Fruit fly (Drosophila melanogaster) whole organism, pupa: Measurements from ENCODE around the gene mRpL32.

ENCODE experiments used
- CG10348 ChIP-seq: fragments of 200-800 bp; sonication (Bioruptor generic); IDR thresholded peaks from 2 replicates; pipeline ENCODE4 v1.3.6; 2022; ENCODE audit warnings: missing biosample characterization, missing genetic modification characterization
- CG12605 ChIP-seq: fragments of 200-800 bp; sonication (Bioruptor generic); IDR thresholded peaks from 2 replicates; pipeline ENCODE4 v1.3.6; 2022; ENCODE audit warnings: missing biosample characterization, missing genetic modification characterization
- CG13204 ChIP-seq: fragments of 200-800 bp; sonication (Bioruptor generic); optimal IDR thresholded peaks from 2 replicates; lab custom pipeline; 2018; ENCODE audit warnings: missing biosample characterization, mild to moderate bottlenecking, missing genetic modification characterization, moderate library complexity
- CG14655 ChIP-seq: fragments of 200-800 bp; sonication (Bioruptor generic); optimal IDR thresholded peaks from 3 replicates; lab custom pipeline; 2017; ENCODE audit warnings: mild to moderate bottlenecking, missing biosample characterization, missing genetic modification reagents, missing genetic modification characterization
- CG15710 ChIP-seq: fragments of 200-800 bp; sonication (Bioruptor generic); optimal IDR thresholded peaks from 2 replicates; lab custom pipeline; 2018; ENCODE audit warnings: missing biosample characterization, mild to moderate bottlenecking, missing genetic modification characterization, moderate library complexity
- CG17806 ChIP-seq: fragments of 200-800 bp; sonication (Bioruptor generic); optimal IDR thresholded peaks from 2 replicates; lab custom pipeline; 2018; ENCODE audit warnings: missing biosample characterization, mild to moderate bottlenecking, missing genetic modification characterization, moderate library complexity
- CG32121 ChIP-seq: fragments of 200-800 bp; sonication (Bioruptor generic); IDR thresholded peaks from 2 replicates; pipeline ENCODE4 v1.3.6; 2022; ENCODE audit warnings: missing biosample characterization, missing genetic modification characterization
- CG34367 ChIP-seq: fragments of 200-800 bp; sonication (Bioruptor generic); optimal IDR thresholded peaks from 2 replicates; lab custom pipeline; 2018; ENCODE audit warnings: missing biosample characterization, mild to moderate bottlenecking, missing genetic modification characterization
- CG4496 ChIP-seq: fragments of 200-800 bp; sonication (Bioruptor generic); IDR thresholded peaks from 3 replicates; pipeline ENCODE4 v1.3.6; 2022; ENCODE audit warnings: missing biosample characterization, missing genetic modification characterization
- CG8159 ChIP-seq: fragments of 200-800 bp; sonication (Bioruptor generic); optimal IDR thresholded peaks from 3 replicates; lab custom pipeline; 2018; ENCODE audit warnings: missing biosample characterization, mild to moderate bottlenecking, missing genetic modification characterization, moderate library complexity
- CG8301 ChIP-seq: fragments of 200-800 bp; sonication (Bioruptor generic); optimal IDR thresholded peaks from 2 replicates; lab custom pipeline; 2018; ENCODE audit warnings: missing biosample characterization, mild to moderate bottlenecking, missing genetic modification characterization
- CG9948 ChIP-seq: fragments of 200-800 bp; sonication (Bioruptor generic); optimal IDR thresholded peaks from 2 replicates; lab custom pipeline; 2018; ENCODE audit warnings: missing biosample characterization, mild to moderate bottlenecking, missing genetic modification characterization, moderate library complexity
- D1 ChIP-seq: fragments of 200-800 bp; sonication (Bioruptor generic); optimal IDR thresholded peaks from 2 replicates; lab custom pipeline; 2018; ENCODE audit warnings: missing biosample characterization, mild to moderate bottlenecking, missing genetic modification characterization, moderate library complexity
- EcR ChIP-seq: fragments of 200-800 bp; sonication (Bioruptor generic); optimal IDR thresholded peaks from 3 replicates; lab custom pipeline; 2019; ENCODE audit warnings: missing biosample characterization, missing genetic modification characterization, mild to moderate bottlenecking, moderate library complexity, missing genetic modification reagents
- Ets98B ChIP-seq: fragments of 200-800 bp; sonication (Bioruptor generic); IDR thresholded peaks from 2 replicates; pipeline ENCODE4 v1.3.6; 2022; ENCODE audit warnings: missing biosample characterization, missing genetic modification characterization
- Pif1A ChIP-seq: fragments of 200-800 bp; sonication (Bioruptor generic); optimal IDR thresholded peaks from 3 replicates; lab custom pipeline; 2016; ENCODE audit warnings: missing biosample characterization, missing genetic modification characterization
- Pif1B ChIP-seq: fragments of 200-800 bp; sonication (Bioruptor generic); optimal IDR thresholded peaks from 3 replicates; lab custom pipeline; 2016; ENCODE audit warnings: missing biosample characterization, missing genetic modification characterization
- Snoo ChIP-seq: fragments of 200-800 bp; sonication (Bioruptor generic); optimal IDR thresholded peaks from 3 replicates; lab custom pipeline; 2017; ENCODE audit warnings: missing biosample characterization, mild to moderate bottlenecking, missing genetic modification characterization, inconsistent platforms
- fd96Ca ChIP-seq: fragments of 200-800 bp; sonication (Bioruptor generic); IDR thresholded peaks from 3 replicates; pipeline ENCODE4 v1.3.6; 2022; ENCODE audit warnings: missing biosample characterization, missing genetic modification characterization
- gl ChIP-seq: fragments of 200-800 bp; sonication (Bioruptor generic); optimal IDR thresholded peaks from 2 replicates; lab custom pipeline; 2018; ENCODE audit warnings: missing biosample characterization, mild to moderate bottlenecking, missing genetic modification characterization
- rn ChIP-seq: fragments of 200-800 bp; sonication (Bioruptor generic); IDR thresholded peaks from 2 replicates; pipeline ENCODE4 v1.3.6; 2022; ENCODE audit warnings: missing biosample characterization, missing genetic modification characterization

Gene mRpL32

dm6 chr3R:31252093-31252962 lies at the start of gene mRpL32, which contains the start of gene qless:
Gene mRpL32, plus strand, starts transcription at chr3R:31252872.
Gene qless, minus strand, starts transcription at chr3R:31252608.
- TF ChIP-seq CG4496 (GFP tag; lab: Robert Waterston, UW) (peak; percentile 77; the same call in 2 of the 3 replicates), CG10348 (GFP tag; lab: Robert Waterston, UW) (no peak), CG13204 (GFP tag; lab: Kevin White, UChicago) (no peak), CG15710 (tag; lab: Kevin White, UChicago) (no peak), CG14655 (GFP tag; lab: Kevin White, UChicago) (no peak), fd96Ca (peak; percentile 65; the same call in 2 of the 3 replicates), CG32121 (GFP tag; lab: Robert Waterston, UW) (peak; percentile 64), CG12605 (GFP tag; lab: Robert Waterston, UW) (no peak), rn (GFP tag; lab: Robert Waterston, UW) (peak; percentile 62; the same call in 1 of the 2 replicates), CG9948 (tag; lab: Kevin White, UChicago) (peak; percentile 31), EcR (peak; percentile 68), Ets98B (peak; percentile 69), Snoo (no peak), D1 (tag; lab: Kevin White, UChicago) (no peak), CG8301 (tag; lab: Kevin White, UChicago) (no peak), CG17806 (tag; lab: Kevin White, UChicago) (peak; percentile 52), Pif1A (GFP tag; lab: Kevin White, UChicago) (no peak), gl (no peak)
- TF ChIP-seq, all 21 proteins: peak for 8

- TF ChIP-seq D1 (tag; lab: Kevin White, UChicago): no peak
- no peak for TF ChIP-seq EcR
- TF ChIP-seq CG4496 (GFP tag; lab: Robert Waterston, UW): no peak
- TF ChIP-seq CG34367 (tag; lab: Kevin White, UChicago): no peak
- TF ChIP-seq CG13204 (GFP tag; lab: Kevin White, UChicago): no peak
- no peak for TF ChIP-seq CG17806 (tag; lab: Kevin White, UChicago)
- no peak for TF ChIP-seq CG8159 (tag; lab: Kevin White, UChicago)
- no peak for TF ChIP-seq CG12605 (GFP tag; lab: Robert Waterston, UW)
- no peak for TF ChIP-seq Snoo
- TF ChIP-seq CG10348 (GFP tag; lab: Robert Waterston, UW): no peak
- TF ChIP-seq rn (GFP tag; lab: Robert Waterston, UW): no peak
- no peak for TF ChIP-seq Pif1A (GFP tag; lab: Kevin White, UChicago)
- TF ChIP-seq CG32121 (GFP tag; lab: Robert Waterston, UW): no peak
- no peak for TF ChIP-seq Ets98B
- TF ChIP-seq fd96Ca: no peak
- TF ChIP-seq Pif1B (GFP tag; lab: Kevin White, UChicago): no peak
- no peak for TF ChIP-seq gl
- no peak for TF ChIP-seq CG8301 (tag; lab: Kevin White, UChicago)
- no peak for TF ChIP-seq CG15710 (tag; lab: Kevin White, UChicago)
- no peak for TF ChIP-seq CG9948 (tag; lab: Kevin White, UChicago)
Measured at dm6 chr3R:31210630-31211029, 42.0 kb upstream of the mRpL32 start, which contains the start of gene chp. Gene chp, minus strand, starts transcription at chr3R:31210730.

- TF ChIP-seq CG12605 (GFP tag; lab: Robert Waterston, UW) (no peak), CG17806 (tag; lab: Kevin White, UChicago) (no peak), fd96Ca (no peak), Ets98B (no peak), D1 (tag; lab: Kevin White, UChicago) (no peak), gl (no peak), CG34367 (tag; lab: Kevin White, UChicago) (no peak), CG32121 (GFP tag; lab: Robert Waterston, UW) (no peak), rn (GFP tag; lab: Robert Waterston, UW) (no peak)
- TF ChIP-seq, all 21 proteins: peak for 0
Measured at dm6 chr3R:31213227-31213626, 39.4 kb upstream of the mRpL32 start, which contains the start of the genes Zwilch and CG1542. Gene Zwilch, minus strand, starts transcription at chr3R:31213376. Gene CG1542, plus strand, starts transcription at chr3R:31213458.

dm6 chr3R:31215830-31216229 lies 36.8 kb upstream of the mRpL32 start, which contains the start of gene CG15561:
Gene CG15561, minus strand, starts transcription at chr3R:31215942.
- no peak for TF ChIP-seq D1 (tag; lab: Kevin White, UChicago)
- TF ChIP-seq, all 21 proteins: peak for 0

- peak; percentile 85 for TF ChIP-seq EcR
- TF ChIP-seq CG13204 (GFP tag; lab: Kevin White, UChicago): no peak
- no peak for TF ChIP-seq CG14655 (GFP tag; lab: Kevin White, UChicago)
- no peak for TF ChIP-seq CG8301 (tag; lab: Kevin White, UChicago)
- no peak for TF ChIP-seq CG34367 (tag; lab: Kevin White, UChicago)
- TF ChIP-seq rn (GFP tag; lab: Robert Waterston, UW): no peak
Measured at dm6 chr3R:31218214-31218876, 34.3 kb upstream of the mRpL32 start.
